Fruit fly (Drosophila melanogaster) whole organism, embryonic: ENCODE results near the gene nerfin-2.

Experiments used
- CG11398 ChIP-seq: fragments of 200-800 bp; sonication (Bioruptor generic); optimal IDR thresholded peaks from 2 replicates; lab custom pipeline; 2016; ENCODE audit warnings: missing biosample characterization, missing genetic modification characterization
- CG17612 ChIP-seq: fragments of 200-800 bp; sonication (Bioruptor generic); IDR thresholded peaks from 2 replicates; pipeline ENCODE4 v1.3.6; 2022; ENCODE audit warnings: missing biosample characterization, missing genetic modification characterization
- onecut ChIP-seq: fragments of 200-800 bp; sonication (Bioruptor generic); IDR thresholded peaks from 2 replicates; pipeline ENCODE4 v1.3.6; 2022; ENCODE audit warnings: missing biosample characterization, missing genetic modification characterization
- trh ChIP-seq: fragments of 200-800 bp; sonication (Bioruptor generic); optimal IDR thresholded peaks from 2 replicates; lab custom pipeline; 2016; ENCODE audit warnings: missing biosample characterization, missing genetic modification characterization

DNA sequence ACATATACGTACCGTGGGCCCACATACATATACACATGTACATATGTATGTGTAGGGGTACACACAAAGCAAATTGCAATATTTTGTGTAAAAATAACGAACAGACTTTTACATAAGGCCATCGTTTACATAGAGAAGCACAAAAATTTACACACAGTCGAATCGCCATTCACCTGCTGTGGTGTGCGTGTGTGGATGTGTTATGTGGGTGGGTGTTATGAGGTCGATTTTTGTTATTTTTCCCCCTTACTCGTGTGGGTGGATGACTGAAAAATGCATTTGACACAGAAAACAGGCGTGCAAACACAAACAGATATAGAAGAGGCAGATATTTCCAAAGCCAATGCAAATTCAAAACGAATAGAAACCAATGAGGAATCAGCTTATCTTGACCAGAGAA is 24.1 kb downstream of the nerfin-2 start:
- TF ChIP-seq CG17612 (GFP tag; lab: Robert Waterston, UW): no peak
- TF ChIP-seq trh (GFP tag; lab: Kevin White, UChicago): no peak
- no peak for TF ChIP-seq CG11398 (GFP tag; lab: Kevin White, UChicago)
- TF ChIP-seq onecut (GFP tag; lab: Robert Waterston, UW): no peak
